Worm (Caenorhabditis elegans) whole organism, L4 larva: ENCODE measurements around the gene thn-4.
A peak's percentile ranks its signal among the peaks of the same experiment; 100 is the strongest.

Source experiments
- F49E8.2 ChIP-seq: sonication (generic microtip); optimal IDR thresholded peaks from 2 replicates; lab custom pipeline; 2016; ENCODE audit warnings: missing compliant biosample characterization, mild to moderate bottlenecking, missing genetic modification characterization, borderline replicate concordance
- ZK546.5 ChIP-seq, 2 experiments: sonication (generic microtip); optimal IDR thresholded peaks; 2 replicates each; lab custom pipeline; 2017; ENCODE audit warnings: missing biosample characterization in 2 of 2, missing genetic modification characterization in 2 of 2
- aha-1 ChIP-seq: fragments of 150-350 bp; peaks from one replicate; lab custom pipeline; 2014; ENCODE audit warnings: missing biosample characterization, missing genetic modification characterization
- ama-1 ChIP-seq: fragments of 150-350 bp; optimal IDR thresholded peaks from 2 replicates; lab custom pipeline; 2014; ENCODE audit warnings: inconsistent platforms, mixed read lengths
- ceh-20 ChIP-seq: fragments of 200-800 bp; sonication (Bioruptor generic); IDR thresholded peaks from 2 replicates; pipeline ENCODE4 v1.3.6; 2022; ENCODE audit warnings: missing genetic modification reagents, missing genetic modification characterization, missing compliant biosample characterization
- dve-1 ChIP-seq: sonication (generic microtip); optimal IDR thresholded peaks from 2 replicates; lab custom pipeline; 2017; ENCODE audit warnings: antibody characterized with exemption, mild to moderate bottlenecking, missing genetic modification characterization, missing compliant biosample characterization; ENCODE audit not compliant: insufficient read depth
- hif-1 ChIP-seq, 2 experiments: sonication (generic microtip); optimal IDR thresholded peaks; 2 replicates each; lab custom pipeline; 2016 to 2017; ENCODE audit warnings: missing compliant biosample characterization in 2 of 2, missing genetic modification characterization in 2 of 2, missing genetic modification reagents in 2 of 2, missing genotype in 2 of 2, mild to moderate bottlenecking in 1 of 2
- mes-2 ChIP-seq: sonication (generic microtip); optimal IDR thresholded peaks from 2 replicates; lab custom pipeline; 2016; ENCODE audit warnings: missing genotype, mild to moderate bottlenecking, missing genetic modification characterization, missing compliant biosample characterization; ENCODE audit not compliant: poor library complexity, severe bottlenecking
- nhr-102 ChIP-seq: sonication (generic microtip); optimal IDR thresholded peaks from 2 replicates; lab custom pipeline; 2016; ENCODE audit warnings: mild to moderate bottlenecking, missing genetic modification characterization, moderate library complexity, missing compliant biosample characterization
- nhr-77 ChIP-seq: fragments of 150-350 bp; optimal IDR thresholded peaks from 2 replicates; lab custom pipeline; 2014; ENCODE audit warnings: missing biosample characterization, missing genetic modification characterization
- saeg-2 ChIP-seq: fragments of 200-800 bp; sonication (Bioruptor generic); IDR thresholded peaks from 2 replicates; pipeline ENCODE4 v1.3.6; 2022; ENCODE audit warnings: missing genetic modification reagents, missing genetic modification characterization, missing compliant biosample characterization
- set-16 ChIP-seq: fragments of 200-800 bp; sonication (Bioruptor generic); IDR thresholded peaks from 2 replicates; pipeline ENCODE4 v1.3.6; 2022; ENCODE audit warnings: missing genetic modification reagents, missing genetic modification characterization, missing compliant biosample characterization
- spr-3 ChIP-seq: fragments of 200-800 bp; sonication (Bioruptor generic); optimal IDR thresholded peaks from 2 replicates; lab custom pipeline; 2018; ENCODE audit warnings: mild to moderate bottlenecking, missing genetic modification characterization, missing compliant biosample characterization
- unc-62 ChIP-seq, 3 experiments: fragments of 150-350 bp in 1 of 3; sonication (generic microtip); optimal IDR thresholded peaks in 2 of 3; peaks in 1 of 3; 1 replicate in 1 of 3; 2 replicates in 2 of 3; lab custom pipeline; 2014 to 2017; ENCODE audit warnings: missing biosample characterization in 3 of 3, missing genetic modification characterization in 3 of 3, missing genetic modification reagents in 3 of 3, missing genotype in 1 of 3

thn-4 gene

ce11 chrV:16827485-16827884 lies 43.8 kb downstream of the thn-4 start, which contains the start of gene srh-216:
srh-216 (minus strand) TSS chrV:16827585.
- TF ChIP-seq nhr-102 (tag; lab: Kevin White, UChicago) (no peak), saeg-2 (GFP tag; lab: Robert Waterston, UW) (no peak), mes-2 (tag; lab: Kevin White, UChicago) (no peak), ama-1 (lab: Kevin White, UChicago) (no peak), nhr-77 (no peak), ZK546.5 (tag; optimal IDR thresholded peaks at IDR 0.05; lab: Kevin White, UChicago) (no peak), dve-1 (tag; lab: Kevin White, UChicago) (no peak), spr-3 (no peak), ceh-20 (GFP tag; lab: Robert Waterston, UW) (no peak), set-16 (GFP tag; lab: Robert Waterston, UW) (no peak)

ce11 chrV:16821270-16821737 lies 50.0 kb downstream of the thn-4 start, which contains the start of gene T20B3.14:
T20B3.14 (minus strand) TSS chrV:16821320.
- TF ChIP-seq F49E8.2 (tag; lab: Kevin White, UChicago) (no peak), aha-1 (peak; percentile 63), unc-62 (GFP tag; optimal IDR thresholded peaks at IDR 0.05 in 1 of 2; lab: Kevin White, UChicago) (peak in 1 of 2 experiments; percentile 71), unc-62 (tag; optimal IDR thresholded peaks at IDR 0.05; lab: Kevin White, UChicago) (no peak), hif-1 (tag; optimal IDR thresholded peaks at IDR 0.05; lab: Kevin White, UChicago) (peak in 1 of 2 experiments; percentile 35), ceh-20 (GFP tag; lab: Robert Waterston, UW) (0 out of 2 replicates have a peak, but pooled peaks have one; percentile 46)
